Fruit fly (Drosophila melanogaster) whole organism, embryonic: ENCODE results near the gene RpL35.

Experiments used
- CG10267 ChIP-seq: fragments of 200-800 bp; sonication (Bioruptor generic); optimal IDR thresholded peaks from 2 replicates; lab custom pipeline; 2018; ENCODE audit warnings: missing biosample characterization, mild to moderate bottlenecking, missing genetic modification characterization, moderate library complexity
- CG10366 ChIP-seq: fragments of 200-800 bp; sonication (Bioruptor generic); IDR thresholded peaks from 2 replicates; pipeline ENCODE4 v1.3.6; 2022; ENCODE audit warnings: missing biosample characterization, missing genetic modification characterization
- CG10565 ChIP-seq: fragments of 200-800 bp; sonication (Bioruptor generic); optimal IDR thresholded peaks from 3 replicates; lab custom pipeline; 2016; ENCODE audit warnings: missing biosample characterization, mild to moderate bottlenecking, missing genetic modification characterization
- CG11247 ChIP-seq: fragments of 200-800 bp; sonication (Bioruptor generic); IDR thresholded peaks from 2 replicates; pipeline ENCODE4 v1.3.6; 2022; ENCODE audit warnings: missing biosample characterization, missing genetic modification characterization
- CG11560 ChIP-seq: fragments of 200-800 bp; sonication (Bioruptor generic); IDR thresholded peaks from 3 replicates; pipeline ENCODE4 v1.3.6; 2022; ENCODE audit warnings: missing biosample characterization, missing genetic modification characterization
- CG12942 ChIP-seq: fragments of 200-800 bp; sonication (Bioruptor generic); optimal IDR thresholded peaks from 3 replicates; lab custom pipeline; 2016; ENCODE audit warnings: missing biosample characterization, missing genetic modification characterization
- CG13296 ChIP-seq: fragments of 200-800 bp; sonication (Bioruptor generic); optimal IDR thresholded peaks from 3 replicates; lab custom pipeline; 2018; ENCODE audit warnings: missing biosample characterization, mild to moderate bottlenecking, missing genetic modification characterization
- CG13424 ChIP-seq: fragments of 200-800 bp; sonication (Bioruptor generic); optimal IDR thresholded peaks from 2 replicates; lab custom pipeline; 2019; ENCODE audit warnings: missing biosample characterization, mild to moderate bottlenecking, missing genetic modification characterization, moderate library complexity
- CG18476 ChIP-seq: fragments of 200-800 bp; sonication (Bioruptor generic); optimal IDR thresholded peaks from 2 replicates; lab custom pipeline; 2016; ENCODE audit warnings: missing biosample characterization, mild to moderate bottlenecking, missing genetic modification characterization
- CG2875 ChIP-seq: fragments of 200-800 bp; sonication (Bioruptor generic); optimal IDR thresholded peaks from 2 replicates; lab custom pipeline; 2017; ENCODE audit warnings: missing biosample characterization, mild to moderate bottlenecking, missing genetic modification characterization, missing genetic modification reagents
- CG30403 ChIP-seq: fragments of 200-800 bp; sonication (Bioruptor generic); optimal IDR thresholded peaks from 3 replicates; lab custom pipeline; 2016; ENCODE audit warnings: missing biosample characterization, missing genetic modification characterization
- CG33213 ChIP-seq: fragments of 200-800 bp; sonication (Bioruptor generic); optimal IDR thresholded peaks from 3 replicates; lab custom pipeline; 2016; ENCODE audit warnings: missing biosample characterization, missing genetic modification characterization
- CG4282 ChIP-seq: fragments of 200-800 bp; sonication (Bioruptor generic); optimal IDR thresholded peaks from 2 replicates; lab custom pipeline; 2016; ENCODE audit warnings: missing biosample characterization, missing genetic modification characterization
- CG4730 ChIP-seq: fragments of 200-800 bp; sonication (Bioruptor generic); IDR thresholded peaks from 2 replicates; pipeline ENCODE4 v1.3.6; 2022; ENCODE audit warnings: missing biosample characterization, missing genetic modification characterization
- CG7745 ChIP-seq: fragments of 200-800 bp; sonication (Bioruptor generic); optimal IDR thresholded peaks from 2 replicates; lab custom pipeline; 2018; ENCODE audit warnings: missing biosample characterization, mild to moderate bottlenecking, missing genetic modification characterization, moderate library complexity
- CrebB ChIP-seq: fragments of 200-800 bp; sonication (Bioruptor generic); optimal IDR thresholded peaks from 3 replicates; lab custom pipeline; 2018; ENCODE audit warnings: missing biosample characterization, mild to moderate bottlenecking, missing genetic modification characterization
- D ChIP-seq, 2 experiments: fragments of 200-800 bp in 1 of 2; fragments of >200 bp in 1 of 2; sonication (Bioruptor generic) in 1 of 2; optimal IDR thresholded peaks; 2 replicates in 1 of 2; 3 replicates in 1 of 2; lab custom pipeline; 2017; ENCODE audit warnings: mild to moderate bottlenecking in 1 of 2, missing biosample characterization in 1 of 2, missing genetic modification characterization in 1 of 2, missing genetic modification reagents in 1 of 2
- Hand ChIP-seq: fragments of 200-800 bp; sonication (Bioruptor generic); optimal IDR thresholded peaks from 2 replicates; lab custom pipeline; 2017; ENCODE audit warnings: mild to moderate bottlenecking, missing biosample characterization, missing genetic modification reagents, missing genetic modification characterization
- Lpt ChIP-seq: fragments of >200 bp; optimal IDR thresholded peaks from 2 replicates; lab custom pipeline; 2018; ENCODE audit warnings: missing biosample characterization, missing genetic modification characterization
- Mad ChIP-seq: fragments of 200-800 bp; sonication (Bioruptor generic); optimal IDR thresholded peaks from 2 replicates; lab custom pipeline; 2016; ENCODE audit warnings: missing biosample characterization, missing genetic modification characterization
- NfI ChIP-seq: fragments of 200-800 bp; sonication (Bioruptor generic); optimal IDR thresholded peaks from 3 replicates; lab custom pipeline; 2018; ENCODE audit warnings: missing biosample characterization, mild to moderate bottlenecking, missing genetic modification characterization, moderate library complexity
- Ravus ChIP-seq: fragments of 200-800 bp; sonication (Bioruptor generic); IDR thresholded peaks from 2 replicates; pipeline ENCODE4 v1.3.6; 2022; ENCODE audit warnings: missing biosample characterization, missing genetic modification characterization
- ara ChIP-seq: fragments of 200-800 bp; sonication (Bioruptor generic); IDR thresholded peaks from 2 replicates; pipeline ENCODE4 v1.3.6; 2022; ENCODE audit warnings: missing biosample characterization, missing genetic modification characterization
- ci ChIP-seq: fragments of 200-800 bp; sonication (Bioruptor generic); IDR thresholded peaks from 3 replicates; pipeline ENCODE4 v1.3.6; 2022; ENCODE audit warnings: missing biosample characterization, missing genetic modification characterization
- corto ChIP-seq: fragments of 200-800 bp; sonication (Bioruptor generic); optimal IDR thresholded peaks from 2 replicates; lab custom pipeline; 2016; ENCODE audit warnings: missing biosample characterization, mild to moderate bottlenecking, missing genetic modification characterization, moderate library complexity
- dati ChIP-seq: fragments of 200-800 bp; sonication (Bioruptor generic); IDR thresholded peaks from 2 replicates; pipeline ENCODE4 v1.3.6; 2022; ENCODE audit warnings: missing biosample characterization, missing genetic modification characterization
- dpn ChIP-seq, 2 experiments: fragments of 200-800 bp; sonication (Bioruptor generic); optimal IDR thresholded peaks; 3 replicates each; lab custom pipeline; 2016; ENCODE audit warnings: missing biosample characterization in 2 of 2, missing genetic modification characterization in 2 of 2
- ftz-f1 ChIP-seq: fragments of 200-800 bp; sonication (Bioruptor generic); optimal IDR thresholded peaks from 2 replicates; lab custom pipeline; 2016; ENCODE audit warnings: missing biosample characterization, missing genetic modification characterization
- fu2 ChIP-seq: fragments of 200-800 bp; sonication (Bioruptor generic); optimal IDR thresholded peaks from 2 replicates; lab custom pipeline; 2016; ENCODE audit warnings: missing biosample characterization, missing genetic modification characterization
- jumu ChIP-seq: fragments of 200-800 bp; sonication (Bioruptor generic); optimal IDR thresholded peaks from 3 replicates; lab custom pipeline; 2016; ENCODE audit warnings: missing biosample characterization, missing genetic modification characterization
- kay ChIP-seq: fragments of 200-800 bp; sonication (Bioruptor generic); optimal IDR thresholded peaks from 2 replicates; lab custom pipeline; 2016; ENCODE audit warnings: missing biosample characterization, missing genetic modification characterization
- lilli ChIP-seq: fragments of 200-800 bp; sonication (Bioruptor generic); optimal IDR thresholded peaks from 3 replicates; lab custom pipeline; 2016; ENCODE audit warnings: missing biosample characterization, missing genetic modification characterization
- mirr ChIP-seq: fragments of 200-800 bp; sonication (Bioruptor generic); optimal IDR thresholded peaks from 3 replicates; lab custom pipeline; 2018; ENCODE audit warnings: missing biosample characterization, mild to moderate bottlenecking, missing genetic modification characterization
- nerfin-1 ChIP-seq: fragments of 200-800 bp; sonication (Bioruptor generic); optimal IDR thresholded peaks from 3 replicates; lab custom pipeline; 2019; ENCODE audit warnings: missing biosample characterization, mild to moderate bottlenecking, missing genetic modification characterization, moderate library complexity
- odd ChIP-seq: fragments of 200-800 bp; sonication (Bioruptor generic); optimal IDR thresholded peaks from 2 replicates; lab custom pipeline; 2017; ENCODE audit warnings: missing biosample characterization, mild to moderate bottlenecking, missing genetic modification characterization
- pros ChIP-seq: fragments of 200-800 bp; sonication (Bioruptor generic); optimal IDR thresholded peaks from 3 replicates; lab custom pipeline; 2019; ENCODE audit warnings: missing biosample characterization, mild to moderate bottlenecking, missing genetic modification characterization, moderate library complexity
- schlank ChIP-seq: fragments of 200-800 bp; sonication (Bioruptor generic); optimal IDR thresholded peaks from 2 replicates; lab custom pipeline; 2018; ENCODE audit warnings: missing biosample characterization, mild to moderate bottlenecking, missing genetic modification characterization
- slbo ChIP-seq: fragments of 200-800 bp; sonication (Bioruptor generic); IDR thresholded peaks from 2 replicates; pipeline ENCODE4 v1.3.6; 2022; ENCODE audit warnings: missing biosample characterization, missing genetic modification characterization
- sqz ChIP-seq: fragments of 200-800 bp; sonication (Bioruptor generic); optimal IDR thresholded peaks from 3 replicates; lab custom pipeline; 2018; ENCODE audit warnings: missing biosample characterization, mild to moderate bottlenecking, missing genetic modification characterization
- sr ChIP-seq: fragments of 200-800 bp; sonication (Bioruptor generic); IDR thresholded peaks from 3 replicates; pipeline ENCODE4 v1.3.6; 2022; ENCODE audit warnings: missing biosample characterization, missing genetic modification characterization
- tna ChIP-seq: fragments of 200-800 bp; sonication (Bioruptor generic); IDR thresholded peaks from 2 replicates; pipeline ENCODE4 v1.3.6; 2022; ENCODE audit warnings: missing biosample characterization, missing genetic modification characterization; ENCODE audit not compliant: partially characterized antibody
- trh ChIP-seq: fragments of 200-800 bp; sonication (Bioruptor generic); optimal IDR thresholded peaks from 2 replicates; lab custom pipeline; 2016; ENCODE audit warnings: missing biosample characterization, missing genetic modification characterization
- tup ChIP-seq: fragments of 200-800 bp; sonication (Bioruptor generic); optimal IDR thresholded peaks from 2 replicates; lab custom pipeline; 2016; ENCODE audit warnings: missing biosample characterization, mild to moderate bottlenecking, missing genetic modification characterization, moderate library complexity
- zen2 ChIP-seq: fragments of 200-800 bp; sonication (Bioruptor generic); IDR thresholded peaks from 3 replicates; pipeline ENCODE4 v1.3.6; 2022; ENCODE audit warnings: missing biosample characterization, missing genetic modification characterization; ENCODE audit not compliant: partially characterized antibody

The RpL35 gene

dm6 chrX:5638588-5638987 is 33.6 kb upstream of the RpL35 start (continued):
- no peak for TF ChIP-seq CG10565 (GFP tag; lab: Kevin White, UChicago)
- TF ChIP-seq nerfin-1 = no peak
- no peak for TF ChIP-seq CG33213 (GFP tag; lab: Kevin White, UChicago)
- TF ChIP-seq CG12942 (GFP tag; lab: Kevin White, UChicago) = no peak
- TF ChIP-seq CG2875 (GFP tag; lab: Kevin White, UChicago) = no peak
- no peak for TF ChIP-seq kay (GFP tag; lab: Kevin White, UChicago)
- peak; percentile 14 for TF ChIP-seq CrebB (tag; lab: Kevin White, UChicago)
- peak; percentile 43 for TF ChIP-seq jumu (GFP tag; lab: Kevin White, UChicago)
- TF ChIP-seq sr (GFP tag; lab: Robert Waterston, UW) = no peak
- peak; percentile 56 for TF ChIP-seq CG13424 (tag; lab: Kevin White, UChicago)
- TF ChIP-seq lilli (GFP tag; lab: Kevin White, UChicago) = peak; percentile 63
- no peak for TF ChIP-seq D (optimal IDR thresholded peaks at IDR 0.05; lab: Kevin White, UChicago)
- TF ChIP-seq D (GFP tag; optimal IDR thresholded peaks at IDR 0.05; lab: Kevin White, UChicago) = no peak
- TF ChIP-seq Mad = peak; percentile 9
- no peak for TF ChIP-seq CG4282 (GFP tag; lab: Kevin White, UChicago)
- no peak for TF ChIP-seq ftz-f1 (GFP tag; lab: Kevin White, UChicago)
- TF ChIP-seq slbo = peak; percentile 73
- TF ChIP-seq pros = no peak
- TF ChIP-seq trh (GFP tag; lab: Kevin White, UChicago) = no peak
- no peak for TF ChIP-seq Ravus (GFP tag; lab: Robert Waterston, UW)
- peak; percentile 8 for TF ChIP-seq CG10267 (tag; lab: Kevin White, UChicago)
- TF ChIP-seq dati (GFP tag; lab: Robert Waterston, UW) = peak; percentile 63
- no peak for TF ChIP-seq Lpt (GFP tag; lab: Kevin White, UChicago)
- no peak for TF ChIP-seq CG18476 (GFP tag; lab: Kevin White, UChicago)
- no peak for TF ChIP-seq sqz
- peak; percentile 40; the same call in 1 of the 2 replicates for TF ChIP-seq CG4730 (GFP tag; lab: Robert Waterston, UW)
- TF ChIP-seq CG11247 (GFP tag; lab: Robert Waterston, UW) = peak; percentile 61
- TF ChIP-seq schlank = peak; percentile 35
- TF ChIP-seq tna (GFP tag; lab: Robert Waterston, UW) = no peak
- TF ChIP-seq mirr = peak; percentile 20
- TF ChIP-seq odd = no peak
- peak; percentile 84; the same call in 2 of the 3 replicates for TF ChIP-seq ci (GFP tag; lab: Robert Waterston, UW)
- no peak for TF ChIP-seq fu2 (GFP tag; lab: Kevin White, UChicago)
- TF ChIP-seq ara (GFP tag; lab: Robert Waterston, UW) = peak; percentile 78
- TF ChIP-seq NfI (GFP tag; lab: Kevin White, UChicago) = peak; percentile 53
- TF ChIP-seq tup = peak; percentile 9
- no peak for TF ChIP-seq zen2 (GFP tag; lab: Robert Waterston, UW)
- no peak for TF ChIP-seq CG7745 (tag; lab: Kevin White, UChicago)
- TF ChIP-seq CG13296 (GFP tag; lab: Kevin White, UChicago) = peak; percentile 38
- peak; percentile 25 to 27 for TF ChIP-seq dpn (GFP tag; optimal IDR thresholded peaks at IDR 0.05; lab: Kevin White, UChicago)
- TF ChIP-seq CG30403 = peak; percentile 28
- peak; percentile 60 for TF ChIP-seq Hand
- no peak for TF ChIP-seq CG11560 (tag; lab: Robert Waterston, UW)
- no peak for TF ChIP-seq corto
- peak; percentile 57; the same call in 1 of the 2 replicates for TF ChIP-seq CG10366 (GFP tag; lab: Robert Waterston, UW)
- TF ChIP-seq, all 482 proteins: peak for 256
